Fruit fly (Drosophila melanogaster) whole organism, pupa: ENCODE results near the gene CG7497.

Experiments
- CG10348 ChIP-seq: fragments of 200-800 bp; sonication (Bioruptor generic); IDR thresholded peaks from 2 replicates; pipeline ENCODE4 v1.3.6; 2022; ENCODE audit warnings: missing biosample characterization, missing genetic modification characterization
- CG12605 ChIP-seq: fragments of 200-800 bp; sonication (Bioruptor generic); IDR thresholded peaks from 2 replicates; pipeline ENCODE4 v1.3.6; 2022; ENCODE audit warnings: missing biosample characterization, missing genetic modification characterization
- CG13204 ChIP-seq: fragments of 200-800 bp; sonication (Bioruptor generic); optimal IDR thresholded peaks from 2 replicates; lab custom pipeline; 2018; ENCODE audit warnings: missing biosample characterization, mild to moderate bottlenecking, missing genetic modification characterization, moderate library complexity
- CG14655 ChIP-seq: fragments of 200-800 bp; sonication (Bioruptor generic); optimal IDR thresholded peaks from 3 replicates; lab custom pipeline; 2017; ENCODE audit warnings: mild to moderate bottlenecking, missing biosample characterization, missing genetic modification reagents, missing genetic modification characterization
- CG15710 ChIP-seq: fragments of 200-800 bp; sonication (Bioruptor generic); optimal IDR thresholded peaks from 2 replicates; lab custom pipeline; 2018; ENCODE audit warnings: missing biosample characterization, mild to moderate bottlenecking, missing genetic modification characterization, moderate library complexity
- CG17806 ChIP-seq: fragments of 200-800 bp; sonication (Bioruptor generic); optimal IDR thresholded peaks from 2 replicates; lab custom pipeline; 2018; ENCODE audit warnings: missing biosample characterization, mild to moderate bottlenecking, missing genetic modification characterization, moderate library complexity
- CG32121 ChIP-seq: fragments of 200-800 bp; sonication (Bioruptor generic); IDR thresholded peaks from 2 replicates; pipeline ENCODE4 v1.3.6; 2022; ENCODE audit warnings: missing biosample characterization, missing genetic modification characterization
- CG34367 ChIP-seq: fragments of 200-800 bp; sonication (Bioruptor generic); optimal IDR thresholded peaks from 2 replicates; lab custom pipeline; 2018; ENCODE audit warnings: missing biosample characterization, mild to moderate bottlenecking, missing genetic modification characterization
- CG4496 ChIP-seq: fragments of 200-800 bp; sonication (Bioruptor generic); IDR thresholded peaks from 3 replicates; pipeline ENCODE4 v1.3.6; 2022; ENCODE audit warnings: missing biosample characterization, missing genetic modification characterization
- CG8159 ChIP-seq: fragments of 200-800 bp; sonication (Bioruptor generic); optimal IDR thresholded peaks from 3 replicates; lab custom pipeline; 2018; ENCODE audit warnings: missing biosample characterization, mild to moderate bottlenecking, missing genetic modification characterization, moderate library complexity
- CG8301 ChIP-seq: fragments of 200-800 bp; sonication (Bioruptor generic); optimal IDR thresholded peaks from 2 replicates; lab custom pipeline; 2018; ENCODE audit warnings: missing biosample characterization, mild to moderate bottlenecking, missing genetic modification characterization
- CG9948 ChIP-seq: fragments of 200-800 bp; sonication (Bioruptor generic); optimal IDR thresholded peaks from 2 replicates; lab custom pipeline; 2018; ENCODE audit warnings: missing biosample characterization, mild to moderate bottlenecking, missing genetic modification characterization, moderate library complexity
- D1 ChIP-seq: fragments of 200-800 bp; sonication (Bioruptor generic); optimal IDR thresholded peaks from 2 replicates; lab custom pipeline; 2018; ENCODE audit warnings: missing biosample characterization, mild to moderate bottlenecking, missing genetic modification characterization, moderate library complexity
- EcR ChIP-seq: fragments of 200-800 bp; sonication (Bioruptor generic); optimal IDR thresholded peaks from 3 replicates; lab custom pipeline; 2019; ENCODE audit warnings: missing biosample characterization, missing genetic modification characterization, mild to moderate bottlenecking, moderate library complexity, missing genetic modification reagents
- Ets98B ChIP-seq: fragments of 200-800 bp; sonication (Bioruptor generic); IDR thresholded peaks from 2 replicates; pipeline ENCODE4 v1.3.6; 2022; ENCODE audit warnings: missing biosample characterization, missing genetic modification characterization
- Pif1A ChIP-seq: fragments of 200-800 bp; sonication (Bioruptor generic); optimal IDR thresholded peaks from 3 replicates; lab custom pipeline; 2016; ENCODE audit warnings: missing biosample characterization, missing genetic modification characterization
- Pif1B ChIP-seq: fragments of 200-800 bp; sonication (Bioruptor generic); optimal IDR thresholded peaks from 3 replicates; lab custom pipeline; 2016; ENCODE audit warnings: missing biosample characterization, missing genetic modification characterization
- Snoo ChIP-seq: fragments of 200-800 bp; sonication (Bioruptor generic); optimal IDR thresholded peaks from 3 replicates; lab custom pipeline; 2017; ENCODE audit warnings: missing biosample characterization, mild to moderate bottlenecking, missing genetic modification characterization, inconsistent platforms
- fd96Ca ChIP-seq: fragments of 200-800 bp; sonication (Bioruptor generic); IDR thresholded peaks from 3 replicates; pipeline ENCODE4 v1.3.6; 2022; ENCODE audit warnings: missing biosample characterization, missing genetic modification characterization
- gl ChIP-seq: fragments of 200-800 bp; sonication (Bioruptor generic); optimal IDR thresholded peaks from 2 replicates; lab custom pipeline; 2018; ENCODE audit warnings: missing biosample characterization, mild to moderate bottlenecking, missing genetic modification characterization
- rn ChIP-seq: fragments of 200-800 bp; sonication (Bioruptor generic); IDR thresholded peaks from 2 replicates; pipeline ENCODE4 v1.3.6; 2022; ENCODE audit warnings: missing biosample characterization, missing genetic modification characterization

CG7497 gene

dm6 chr3L:17665084-17665576, 31.9 kb downstream of the CG7497 start:
- TF ChIP-seq CG10348 (GFP tag; lab: Robert Waterston, UW) (no peak), Ets98B (GFP tag; lab: Robert Waterston, UW) (no peak), CG14655 (no peak), gl (tag; lab: Kevin White, UChicago) (no peak), CG15710 (tag; lab: Kevin White, UChicago) (no peak), EcR (peak; percentile 60), CG13204 (GFP tag; lab: Kevin White, UChicago) (peak; percentile 32), CG32121 (no peak)

DNA sequence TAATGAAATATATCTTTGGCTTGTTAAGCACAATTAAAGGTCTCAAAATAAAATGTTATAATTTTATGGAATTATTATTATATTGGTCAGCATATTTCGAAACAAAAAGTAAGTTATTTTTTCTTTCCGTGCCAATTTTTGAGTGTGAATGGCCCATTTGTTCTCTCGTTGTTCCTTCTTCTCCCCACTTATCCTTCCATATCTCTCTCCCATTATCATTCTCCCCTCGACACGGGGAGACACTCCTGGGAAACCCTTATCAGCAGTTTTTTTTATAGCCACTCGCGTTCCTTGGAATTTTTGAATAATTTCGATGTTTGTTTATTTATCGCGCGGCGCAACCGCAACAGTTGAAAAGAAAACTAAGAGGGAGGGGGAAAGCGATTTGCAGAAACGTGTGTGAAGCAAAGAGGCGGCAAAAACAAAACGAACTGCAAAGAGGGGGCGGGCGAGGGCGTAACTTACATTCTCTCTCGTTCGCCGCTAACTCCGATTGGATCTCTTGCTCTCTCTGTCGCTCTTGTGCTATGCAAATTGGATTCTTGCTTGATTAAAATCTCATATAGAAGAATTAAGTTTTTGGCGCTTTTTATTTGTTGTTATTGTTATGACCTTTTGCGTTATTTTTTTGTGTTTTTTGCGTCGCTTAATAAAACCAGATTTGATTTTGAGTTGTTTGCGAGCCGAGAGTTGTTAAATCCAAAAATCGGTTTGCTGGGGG, 34.6 kb downstream of the CG7497 start:
- no peak for TF ChIP-seq CG13204 (GFP tag; lab: Kevin White, UChicago)
- TF ChIP-seq CG12605 (GFP tag; lab: Robert Waterston, UW) = peak; percentile 10; the same call in 1 of the 2 replicates
- TF ChIP-seq, all 21 proteins: peak for 1

dm6 chr3L:17668386-17668944, 35.2 kb downstream of the CG7497 start:
- TF ChIP-seq Snoo = no peak
- TF ChIP-seq CG4496 = peak; percentile 56
- TF ChIP-seq rn = no peak
- TF ChIP-seq gl (tag; lab: Kevin White, UChicago) = peak; percentile 21
- peak; percentile 4 for TF ChIP-seq CG14655
- TF ChIP-seq Pif1A (GFP tag; lab: Kevin White, UChicago) = no peak
- TF ChIP-seq Pif1B (GFP tag; lab: Kevin White, UChicago) = no peak
- TF ChIP-seq EcR = no peak
- peak; percentile 15; the same call in 1 of the 2 replicates for TF ChIP-seq Ets98B (GFP tag; lab: Robert Waterston, UW)
- no peak for TF ChIP-seq CG34367 (tag; lab: Kevin White, UChicago)
- TF ChIP-seq CG13204 (GFP tag; lab: Kevin White, UChicago) = no peak
- TF ChIP-seq CG8301 (tag; lab: Kevin White, UChicago) = peak; percentile 18
- no peak for TF ChIP-seq CG15710 (tag; lab: Kevin White, UChicago)
- peak; percentile 20; the same call in 1 of the 2 replicates for TF ChIP-seq CG32121
- TF ChIP-seq CG12605 (GFP tag; lab: Robert Waterston, UW) = peak; percentile 33; the same call in 1 of the 2 replicates

DNA sequence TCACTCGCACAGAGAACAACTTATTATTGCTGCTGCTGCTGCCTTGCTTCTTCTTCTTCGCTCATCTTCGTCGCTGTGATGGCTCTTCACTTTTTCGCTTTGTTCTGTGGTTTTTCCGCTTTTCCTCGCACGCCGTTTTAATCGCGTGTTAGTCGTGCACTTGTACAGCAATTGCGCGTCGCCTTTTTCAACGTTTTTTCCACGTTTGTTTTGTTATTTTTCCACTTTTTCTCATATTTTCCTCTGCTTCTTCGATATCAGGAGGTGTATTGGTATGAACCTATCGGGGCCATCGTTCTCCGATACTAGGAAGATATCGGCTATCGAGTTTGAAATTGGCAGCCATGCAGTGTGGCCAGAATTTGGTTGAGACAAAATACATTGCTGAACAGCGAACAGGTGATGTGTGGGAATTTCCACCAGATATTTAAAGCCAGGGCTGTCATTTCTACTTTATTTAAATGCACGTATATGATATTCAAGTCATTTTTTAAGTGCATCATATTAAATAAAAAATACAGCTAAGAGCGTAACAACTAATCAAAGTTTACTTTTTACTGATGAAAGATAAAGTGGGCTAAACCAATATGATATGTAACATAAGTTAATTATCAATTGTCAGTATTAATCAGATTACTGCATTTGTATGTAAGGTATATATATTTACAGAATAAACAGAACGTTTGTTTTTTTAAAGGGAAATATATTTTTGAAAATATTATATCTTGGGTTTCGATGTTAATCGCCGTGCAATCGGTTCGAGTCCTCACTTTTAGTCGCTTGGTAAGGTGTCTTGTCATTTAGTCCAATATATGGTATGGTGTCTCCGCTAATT, 35.9 kb downstream of the CG7497 start, which contains the start of gene Crtc:
TSS of gene Crtc (minus strand) at position 290 of the 835 bp plus-strand sequence.
- TF ChIP-seq CG8159 (tag; lab: Kevin White, UChicago) = no peak
- peak; percentile 51 for TF ChIP-seq D1 (tag; lab: Kevin White, UChicago)
- TF ChIP-seq Pif1A (GFP tag; lab: Kevin White, UChicago) = peak; percentile 12
- TF ChIP-seq EcR = peak; percentile 13

dm6 chr3L:17671322-17671721, 38.1 kb downstream of the CG7497 start, which contains the start of gene CG34251:
Gene CG34251, plus strand, starts transcription at chr3L:17671622.
- TF ChIP-seq CG34367 (tag; lab: Kevin White, UChicago) = no peak
- no peak for TF ChIP-seq CG10348 (GFP tag; lab: Robert Waterston, UW)
- no peak for TF ChIP-seq CG12605 (GFP tag; lab: Robert Waterston, UW)
- TF ChIP-seq Ets98B (GFP tag; lab: Robert Waterston, UW) = no peak
- TF ChIP-seq Pif1B (GFP tag; lab: Kevin White, UChicago) = no peak
- TF ChIP-seq Pif1A (GFP tag; lab: Kevin White, UChicago) = no peak
- no peak for TF ChIP-seq fd96Ca (GFP tag; lab: Robert Waterston, UW)

DNA sequence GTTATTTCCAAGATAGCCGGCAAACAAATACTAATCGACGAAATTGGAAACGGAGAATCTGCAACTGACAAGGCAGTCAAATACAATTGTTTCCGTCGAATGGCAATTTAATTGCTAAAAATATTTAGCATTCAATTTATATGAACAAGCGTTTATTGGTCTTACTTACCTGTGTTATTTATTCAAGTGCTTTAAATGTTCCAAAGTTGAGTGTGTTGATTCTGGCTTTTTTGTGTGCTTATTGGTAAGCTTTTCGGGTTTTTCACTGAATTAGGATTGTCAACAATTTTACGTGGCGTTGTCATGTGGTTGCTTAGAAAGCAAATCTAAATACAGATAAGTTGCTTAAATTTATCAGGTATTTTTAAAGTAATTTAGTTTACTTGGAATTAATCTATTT, 38.5 kb downstream of the CG7497 start:
- no peak for TF ChIP-seq CG9948
- TF ChIP-seq CG14655 = no peak
- no peak for TF ChIP-seq Pif1A (GFP tag; lab: Kevin White, UChicago)
- TF ChIP-seq EcR = no peak
- no peak for TF ChIP-seq CG34367 (tag; lab: Kevin White, UChicago)
- TF ChIP-seq D1 (tag; lab: Kevin White, UChicago) = no peak
- no peak for TF ChIP-seq CG13204 (GFP tag; lab: Kevin White, UChicago)
- no peak for TF ChIP-seq Ets98B (GFP tag; lab: Robert Waterston, UW)
- TF ChIP-seq Snoo = no peak
- no peak for TF ChIP-seq CG15710 (tag; lab: Kevin White, UChicago)
- TF ChIP-seq CG4496 = no peak
- TF ChIP-seq CG8301 (tag; lab: Kevin White, UChicago) = no peak
- no peak for TF ChIP-seq gl (tag; lab: Kevin White, UChicago)
- TF ChIP-seq fd96Ca (GFP tag; lab: Robert Waterston, UW) = no peak
- TF ChIP-seq CG17806 (tag; lab: Kevin White, UChicago) = no peak
- TF ChIP-seq CG32121 = no peak
- TF ChIP-seq Pif1B (GFP tag; lab: Kevin White, UChicago) = no peak
- no peak for TF ChIP-seq CG8159 (tag; lab: Kevin White, UChicago)
